Fruit fly (Drosophila melanogaster) Kc167 (cell line): Measurements from ENCODE around the gene CG7579.

Source experiments
- Myc ChIP-seq: fragments of >200 bp; optimal IDR thresholded peaks from 2 replicates; lab custom pipeline; 2017; ENCODE audit warnings: missing external identifiers
- Sin3A ChIP-seq: fragments of >200 bp; optimal IDR thresholded peaks from 2 replicates; lab custom pipeline; 2018; ENCODE audit warnings: missing external identifiers
- insv ChIP-seq: fragments of >200 bp; optimal IDR thresholded peaks from 3 replicates; lab custom pipeline; 2018; ENCODE audit warnings: missing external identifiers

DNA sequence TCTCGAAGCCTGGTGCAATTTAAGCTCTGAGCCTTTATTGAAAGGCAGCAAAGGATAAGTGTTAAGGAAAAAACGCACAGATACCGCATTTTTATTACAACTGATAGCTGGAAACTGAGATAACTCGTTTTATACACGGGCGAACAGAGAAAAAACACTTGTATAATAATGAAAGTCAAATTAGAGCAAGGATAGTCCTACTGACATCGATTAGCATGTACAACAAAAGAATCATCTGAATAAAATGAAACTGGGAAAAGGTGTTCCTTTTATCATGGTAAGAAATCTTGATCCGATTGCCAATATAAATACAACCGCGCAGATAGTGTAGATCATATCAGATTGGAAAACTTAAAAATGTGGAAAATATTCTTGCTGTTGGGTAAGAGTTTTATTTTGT lies 22.3 kb downstream of the CG7579 start, which contains the start of the genes Eig71Ej and Eig71Ek:
- no peak for TF ChIP-seq insv (lab: Kevin White, UChicago)
- TF ChIP-seq Sin3A = no peak
- TF ChIP-seq Myc = no peak
